Worm (Caenorhabditis elegans) whole organism, late embryonic: ENCODE data around the gene nhr-183.

Experiments
- ceh-24 ChIP-seq: sonication (generic microtip); optimal IDR thresholded peaks from 2 replicates; lab custom pipeline; 2016; ENCODE audit warnings: mild to moderate bottlenecking, missing genetic modification characterization, missing compliant biosample characterization
- ceh-31 ChIP-seq: sonication (generic microtip); optimal IDR thresholded peaks from 2 replicates; lab custom pipeline; 2016; ENCODE audit warnings: missing genetic modification characterization, missing compliant biosample characterization
- ceh-9 ChIP-seq: sonication (generic microtip); optimal IDR thresholded peaks from 2 replicates; lab custom pipeline; 2016; ENCODE audit warnings: mild to moderate bottlenecking, missing genetic modification characterization, inconsistent platforms, missing compliant biosample characterization
- nhr-11 ChIP-seq: fragments of 150-350 bp; optimal IDR thresholded peaks from 2 replicates; lab custom pipeline; 2014; ENCODE audit warnings: missing biosample characterization, missing genetic modification characterization
- pha-4 ChIP-seq: fragments of 150-350 bp; optimal IDR thresholded peaks from 2 replicates; lab custom pipeline; 2018; ENCODE audit warnings: missing biosample characterization, missing genetic modification reagents, missing genetic modification characterization
- unc-55 ChIP-seq: sonication (generic microtip); optimal IDR thresholded peaks from 2 replicates; lab custom pipeline; 2017; ENCODE audit warnings: missing biosample characterization, missing genetic modification reagents, missing genetic modification characterization

DNA sequence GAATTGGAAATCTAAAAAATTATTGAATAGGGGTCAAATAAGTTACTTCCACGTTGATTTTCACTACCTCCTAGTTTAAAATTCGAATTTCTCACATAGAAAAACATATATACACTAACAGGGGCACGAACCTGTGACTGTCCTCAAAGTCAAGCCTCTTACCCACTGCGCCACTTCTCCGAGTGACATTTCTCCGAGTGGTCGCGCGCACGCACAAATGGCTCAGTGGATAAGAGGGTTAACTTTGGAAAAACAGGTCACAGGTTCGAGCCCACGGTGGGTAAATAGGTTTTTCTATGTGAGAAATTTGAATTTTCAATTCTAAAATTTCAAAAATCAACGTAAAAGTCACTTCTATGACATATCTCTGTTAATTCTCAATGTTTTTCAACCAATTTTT lies 12.8 kb upstream of the nhr-183 start:
- TF ChIP-seq ceh-24 (tag; lab: Kevin White, UChicago) (no peak), nhr-11 (tag; lab: Kevin White, UChicago) (no peak), ceh-9 (tag; lab: Kevin White, UChicago) (no peak), pha-4 (no peak), unc-55 (GFP tag; lab: Kevin White, UChicago) (no peak), ceh-31 (tag; lab: Kevin White, UChicago) (no peak)
